Fruit fly (Drosophila melanogaster): ENCODE data around the gene CG13607.
A peak's percentile ranks its signal among the peaks of the same experiment; 100 is the strongest.

CG13607 gene

dm6 chr3R:24151924-24152809 is 36.0 kb upstream of the CG13607 start, which contains the start of the genes p38a and CG6178 (continued):
- 0 out of 3 replicates have a peak, but pooled peaks have one; percentile 25 for TF ChIP-seq CG34224 (GFP tag; IDR thresholded peaks at IDR 0.05; ENCODE audit: partially characterized antibody)
- no peak for TF ChIP-seq nau (GFP tag; optimal IDR thresholded peaks at IDR 0.05)
- no peak for TF ChIP-seq CG14860 (GFP tag; IDR thresholded peaks at IDR 0.05; ENCODE audit: partially characterized antibody)
- TF ChIP-seq Six4 (GFP tag; optimal IDR thresholded peaks at IDR 0.05): peak; percentile 84
- TF ChIP-seq tna (GFP tag; IDR thresholded peaks at IDR 0.05; ENCODE audit: partially characterized antibody): no peak
- peak; percentile 99 for TF ChIP-seq Ptx1 (GFP tag; IDR thresholded peaks at IDR 0.05)
- TF ChIP-seq Elba2 (GFP tag; optimal IDR thresholded peaks at IDR 0.05): peak; percentile 89
- no peak for TF ChIP-seq h (optimal IDR thresholded peaks at IDR 0.05)
- peak; percentile 96 for TF ChIP-seq so (GFP tag; IDR thresholded peaks at IDR 0.05)
- TF ChIP-seq CG10267 (tag; optimal IDR thresholded peaks at IDR 0.05): peak; percentile 94
- TF ChIP-seq CG17186 (GFP tag; optimal IDR thresholded peaks at IDR 0.05): no peak
- TF ChIP-seq CG10979 (tag; optimal IDR thresholded peaks at IDR 0.05): peak; percentile 97
- peak; percentile 88 for TF ChIP-seq CG4404 (GFP tag; IDR thresholded peaks at IDR 0.05)
- TF ChIP-seq CG10543 (GFP tag; optimal IDR thresholded peaks at IDR 0.05): peak; percentile 96
- TF ChIP-seq CG17385 (GFP tag; optimal IDR thresholded peaks at IDR 0.05): peak; percentile 94
- peak; percentile 98 for TF ChIP-seq CG10209 (GFP tag; optimal IDR thresholded peaks at IDR 0.05)
- peak; percentile 98 for TF ChIP-seq CG6689 (GFP tag; IDR thresholded peaks at IDR 0.05)
- TF ChIP-seq CG3407 (GFP tag; optimal IDR thresholded peaks at IDR 0.05): peak; percentile 90
- TF ChIP-seq CHES-1-like (GFP tag; optimal IDR thresholded peaks at IDR 0.05): peak; percentile 15
- TF ChIP-seq Lpt (GFP tag; optimal IDR thresholded peaks at IDR 0.05): no peak
- TF ChIP-seq btn (GFP tag; optimal IDR thresholded peaks at IDR 0.05): no peak
- TF ChIP-seq caup (GFP tag; optimal IDR thresholded peaks at IDR 0.05; ENCODE audit: severe bottlenecking): peak; percentile 96
- no peak for TF ChIP-seq pan (optimal IDR thresholded peaks at IDR 0.05)
- peak in 1 of 2 experiments; percentile 97 for TF ChIP-seq pan (GFP tag; optimal IDR thresholded peaks at IDR 0.05 in 1 of 2, IDR thresholded peaks at IDR 0.05 in 1 of 2)
- TF ChIP-seq CG10654 (GFP tag; optimal IDR thresholded peaks at IDR 0.05): peak; percentile 95
- TF ChIP-seq CG14014 (GFP tag; IDR thresholded peaks at IDR 0.05): peak; percentile 97
- TF ChIP-seq CG4707 (GFP tag; optimal IDR thresholded peaks at IDR 0.05): peak; percentile 75
- peak; percentile 91 for TF ChIP-seq ssp (GFP tag; IDR thresholded peaks at IDR 0.05)
- TF ChIP-seq pita (GFP tag; optimal IDR thresholded peaks at IDR 0.05): no peak
- peak; percentile 81 for TF ChIP-seq onecut (GFP tag; IDR thresholded peaks at IDR 0.05)
- TF ChIP-seq CG3065 (GFP tag; optimal IDR thresholded peaks at IDR 0.05): peak; percentile 77
- peak; percentile 93 for TF ChIP-seq Nf-YC (tag; optimal IDR thresholded peaks at IDR 0.05)
- TF ChIP-seq Bdp1 (GFP tag; optimal IDR thresholded peaks at IDR 0.05): peak; percentile 33
- TF ChIP-seq CG11560 (tag; IDR thresholded peaks at IDR 0.05): peak; percentile 96
- peak; percentile 99 for TF ChIP-seq CG15269 (tag; optimal IDR thresholded peaks at IDR 0.05)
- TF ChIP-seq CG10366 (GFP tag; IDR thresholded peaks at IDR 0.05): peak; percentile 96
- TF ChIP-seq CG11695 (GFP tag; IDR thresholded peaks at IDR 0.05): peak; percentile 98
- TF ChIP-seq eve (GFP tag; optimal IDR thresholded peaks at IDR 0.05): no peak
- TF ChIP-seq sqz (GFP tag; optimal IDR thresholded peaks at IDR 0.05): peak; percentile 91
- peak; percentile 55 for TF ChIP-seq pho (GFP tag; optimal IDR thresholded peaks at IDR 0.05)
- TF ChIP-seq CG6654 (GFP tag; optimal IDR thresholded peaks at IDR 0.05): peak; percentile 90
- peak; percentile 63 for TF ChIP-seq CG31388 (GFP tag; optimal IDR thresholded peaks at IDR 0.05)
- TF ChIP-seq CG5953 (GFP tag; IDR thresholded peaks at IDR 0.05): peak; percentile 94
- TF ChIP-seq sc (optimal IDR thresholded peaks at IDR 0.05): no peak
- peak; percentile 94 for TF ChIP-seq sc (GFP tag; optimal IDR thresholded peaks at IDR 0.05)
- TF ChIP-seq amos (GFP tag; IDR thresholded peaks at IDR 0.05; ENCODE audit: partially characterized antibody): no peak
- peak; percentile 98 for TF ChIP-seq CG11504 (tag; optimal IDR thresholded peaks at IDR 0.05)
- TF ChIP-seq emc (GFP tag; optimal IDR thresholded peaks at IDR 0.05): peak; percentile 49
- peak; percentile 9 for TF ChIP-seq CG31365 (tag; optimal IDR thresholded peaks at IDR 0.05)
